Worm (Caenorhabditis elegans) whole organism, L4/young adult: ENCODE results near the gene str-16.

Experiments
- W03F9.2 ChIP-seq: fragments of 150-350 bp; optimal IDR thresholded peaks from 2 replicates; lab custom pipeline; 2014; ENCODE audit warnings: missing biosample characterization, missing genetic modification characterization
- him-1 ChIP-seq: sonication (generic microtip); optimal IDR thresholded peaks from 2 replicates; lab custom pipeline; 2016; ENCODE audit warnings: missing genotype, missing genetic modification reagents, missing genetic modification characterization, missing compliant biosample characterization

DNA sequence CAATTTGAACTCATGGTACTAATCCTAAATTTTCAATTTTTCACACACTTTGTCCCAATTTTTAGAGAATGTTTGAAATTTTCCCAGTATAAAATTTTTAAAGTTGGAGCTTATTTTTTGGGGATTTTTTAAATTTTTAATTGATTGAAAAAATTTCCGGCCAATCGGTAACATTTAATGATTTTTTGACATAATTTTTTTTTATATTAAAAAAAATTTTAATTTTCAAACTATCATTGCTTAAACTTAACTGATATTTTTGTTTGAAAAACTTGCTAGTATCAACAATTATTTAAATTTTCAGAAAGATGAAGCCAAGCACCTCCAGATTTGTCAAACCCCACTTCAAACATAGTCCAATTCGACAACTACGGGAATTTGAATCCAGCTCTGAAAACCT is 20.6 kb downstream of the str-16 start, which contains the start of gene T28A11.22:
- TF ChIP-seq him-1 (tag; lab: Kevin White, UChicago) (no peak), W03F9.2 (no peak)
